Worm (Caenorhabditis elegans) whole organism, late embryonic: ENCODE data around the gene rpoa-12.

Experiments
- K02D7.2 ChIP-seq: sonication (generic microtip); optimal IDR thresholded peaks from 2 replicates; lab custom pipeline; 2017; ENCODE audit warnings: mild to moderate bottlenecking, missing genetic modification characterization, missing compliant biosample characterization
- K09A11.1 ChIP-seq: sonication (generic microtip); optimal IDR thresholded peaks from 2 replicates; lab custom pipeline; 2017; ENCODE audit warnings: antibody characterized with exemption, mild to moderate bottlenecking, missing genetic modification characterization, missing compliant biosample characterization; ENCODE audit not compliant: insufficient read depth
- T23F11.4 ChIP-seq: fragments of 200-800 bp; sonication (Bioruptor generic); optimal IDR thresholded peaks from 2 replicates; lab custom pipeline; 2018; ENCODE audit warnings: mild to moderate bottlenecking, missing genetic modification characterization, missing compliant biosample characterization
- Y22D7AL.16 ChIP-seq: sonication (generic microtip); optimal IDR thresholded peaks from 2 replicates; lab custom pipeline; 2016; ENCODE audit warnings: missing genetic modification characterization, missing compliant biosample characterization
- ahr-1 ChIP-seq: sonication (generic microtip); optimal IDR thresholded peaks from 2 replicates; lab custom pipeline; 2016; ENCODE audit warnings: missing genetic modification characterization, missing compliant biosample characterization
- ama-1 ChIP-seq: fragments of 150-350 bp; optimal IDR thresholded peaks from 2 replicates; lab custom pipeline; 2014
- ceh-18 ChIP-seq: sonication (generic microtip); optimal IDR thresholded peaks from 2 replicates; lab custom pipeline; 2016; ENCODE audit warnings: missing genetic modification characterization, missing compliant biosample characterization
- ceh-2 ChIP-seq: sonication (generic microtip); optimal IDR thresholded peaks from 2 replicates; lab custom pipeline; 2016; ENCODE audit warnings: missing genotype, missing genetic modification characterization, missing compliant biosample characterization
- ceh-24 ChIP-seq: sonication (generic microtip); optimal IDR thresholded peaks from 2 replicates; lab custom pipeline; 2016; ENCODE audit warnings: mild to moderate bottlenecking, missing genetic modification characterization, missing compliant biosample characterization
- ceh-30 ChIP-seq: fragments of 150-350 bp; optimal IDR thresholded peaks from 2 replicates; lab custom pipeline; 2014; ENCODE audit warnings: missing biosample characterization, missing genetic modification characterization
- ceh-31 ChIP-seq: sonication (generic microtip); optimal IDR thresholded peaks from 2 replicates; lab custom pipeline; 2016; ENCODE audit warnings: missing genetic modification characterization, missing compliant biosample characterization
- dmd-4 ChIP-seq: sonication (generic microtip); optimal IDR thresholded peaks from 2 replicates; lab custom pipeline; 2016; ENCODE audit warnings: borderline replicate concordance, missing genetic modification characterization, missing compliant biosample characterization
- elt-2 ChIP-seq: sonication (generic microtip); optimal IDR thresholded peaks from 2 replicates; lab custom pipeline; 2016; ENCODE audit warnings: missing genetic modification reagents, missing genetic modification characterization, missing compliant biosample characterization
- ets-4 ChIP-seq: sonication (generic microtip); optimal IDR thresholded peaks from 2 replicates; lab custom pipeline; 2016; ENCODE audit warnings: missing genetic modification characterization, missing compliant biosample characterization
- eyg-1 ChIP-seq: sonication (generic microtip); optimal IDR thresholded peaks from 2 replicates; lab custom pipeline; 2016; ENCODE audit warnings: missing genotype, missing genetic modification characterization, missing compliant biosample characterization
- fax-1 ChIP-seq: sonication (generic microtip); optimal IDR thresholded peaks from 2 replicates; lab custom pipeline; 2016; ENCODE audit warnings: missing genotype, missing genetic modification characterization, missing compliant biosample characterization
- fkh-10 ChIP-seq: fragments of 150-350 bp; optimal IDR thresholded peaks from 2 replicates; lab custom pipeline; 2014; ENCODE audit warnings: missing biosample characterization, missing genetic modification reagents, missing genetic modification characterization
- gmeb-2 ChIP-seq: sonication (generic microtip); optimal IDR thresholded peaks from 2 replicates; lab custom pipeline; 2016; ENCODE audit warnings: missing genetic modification characterization, inconsistent platforms, missing compliant biosample characterization
- hlh-13 ChIP-seq: fragments of 200-800 bp; sonication (Bioruptor generic); optimal IDR thresholded peaks from 2 replicates; lab custom pipeline; 2018; ENCODE audit warnings: mild to moderate bottlenecking, missing genetic modification characterization, missing compliant biosample characterization
- hlh-30 ChIP-seq: sonication (generic microtip); optimal IDR thresholded peaks from 2 replicates; lab custom pipeline; 2017; ENCODE audit warnings: antibody characterized with exemption, missing genetic modification characterization, missing compliant biosample characterization; ENCODE audit not compliant: insufficient read depth
- hlh-6 ChIP-seq: sonication (generic microtip); optimal IDR thresholded peaks from 2 replicates; lab custom pipeline; 2016; ENCODE audit warnings: missing genotype, missing genetic modification characterization, missing compliant biosample characterization
- lin-11 ChIP-seq: fragments of 200-800 bp; sonication (Bioruptor generic); optimal IDR thresholded peaks from 2 replicates; lab custom pipeline; 2018; ENCODE audit warnings: mild to moderate bottlenecking, missing genetic modification characterization, missing compliant biosample characterization
- mec-3 ChIP-seq: sonication (generic microtip); optimal IDR thresholded peaks from 2 replicates; lab custom pipeline; 2016; ENCODE audit warnings: borderline replicate concordance, missing genetic modification characterization, missing compliant biosample characterization
- nfya-1 ChIP-seq: sonication (generic microtip); optimal IDR thresholded peaks from 2 replicates; lab custom pipeline; 2017; ENCODE audit warnings: missing genetic modification characterization, mild to moderate bottlenecking, missing compliant biosample characterization, antibody characterized with exemption, moderate library complexity
- nhr-11 ChIP-seq: fragments of 150-350 bp; optimal IDR thresholded peaks from 2 replicates; lab custom pipeline; 2014; ENCODE audit warnings: missing biosample characterization, missing genetic modification characterization
- npax-4 ChIP-seq: sonication (generic microtip); optimal IDR thresholded peaks from 2 replicates; lab custom pipeline; 2016; ENCODE audit warnings: missing genetic modification characterization, missing compliant biosample characterization
- pag-3 ChIP-seq: sonication (generic microtip); optimal IDR thresholded peaks from 2 replicates; lab custom pipeline; 2016; ENCODE audit warnings: missing compliant biosample characterization, missing genetic modification characterization, borderline replicate concordance
- pha-4 ChIP-seq: fragments of 150-350 bp; optimal IDR thresholded peaks from 2 replicates; lab custom pipeline; 2018; ENCODE audit warnings: missing biosample characterization, missing genetic modification reagents, missing genetic modification characterization
- ref-2 ChIP-seq: sonication (generic microtip); optimal IDR thresholded peaks from 2 replicates; lab custom pipeline; 2016; ENCODE audit warnings: missing genetic modification characterization, missing compliant biosample characterization
- sdc-2 ChIP-seq: sonication (generic microtip); optimal IDR thresholded peaks from 2 replicates; lab custom pipeline; 2016; ENCODE audit warnings: missing genotype, missing genetic modification characterization, missing compliant biosample characterization
- sox-2 ChIP-seq: fragments of 200-800 bp; sonication (Bioruptor generic); IDR thresholded peaks from 2 replicates; pipeline ENCODE4 v1.3.6; 2022; ENCODE audit warnings: missing genetic modification reagents, missing genetic modification characterization, missing compliant biosample characterization
- sox-4 ChIP-seq: sonication (generic microtip); optimal IDR thresholded peaks from 2 replicates; lab custom pipeline; 2017; ENCODE audit warnings: mild to moderate bottlenecking, missing genetic modification characterization, inconsistent platforms, missing compliant biosample characterization
- unc-3 ChIP-seq, 2 experiments: fragments of 200-800 bp in 1 of 2; sonication (Bioruptor generic) in 1 of 2; sonication (generic microtip) in 1 of 2; conservative IDR thresholded peaks in 1 of 2; optimal IDR thresholded peaks in 1 of 2; 2 replicates each; pipeline versions ENCODE4 v1.3.6 to Lab custom; 2016 to 2022; ENCODE audit warnings: missing compliant biosample characterization in 2 of 2, missing genetic modification characterization in 2 of 2, missing genetic modification reagents in 1 of 2
- unc-42 ChIP-seq: sonication (generic microtip); optimal IDR thresholded peaks from 2 replicates; lab custom pipeline; 2016; ENCODE audit warnings: missing genotype, missing genetic modification characterization, missing compliant biosample characterization
- unc-55 ChIP-seq: sonication (generic microtip); optimal IDR thresholded peaks from 2 replicates; lab custom pipeline; 2017; ENCODE audit warnings: missing biosample characterization, missing genetic modification reagents, missing genetic modification characterization

rpoa-12 gene

DNA sequence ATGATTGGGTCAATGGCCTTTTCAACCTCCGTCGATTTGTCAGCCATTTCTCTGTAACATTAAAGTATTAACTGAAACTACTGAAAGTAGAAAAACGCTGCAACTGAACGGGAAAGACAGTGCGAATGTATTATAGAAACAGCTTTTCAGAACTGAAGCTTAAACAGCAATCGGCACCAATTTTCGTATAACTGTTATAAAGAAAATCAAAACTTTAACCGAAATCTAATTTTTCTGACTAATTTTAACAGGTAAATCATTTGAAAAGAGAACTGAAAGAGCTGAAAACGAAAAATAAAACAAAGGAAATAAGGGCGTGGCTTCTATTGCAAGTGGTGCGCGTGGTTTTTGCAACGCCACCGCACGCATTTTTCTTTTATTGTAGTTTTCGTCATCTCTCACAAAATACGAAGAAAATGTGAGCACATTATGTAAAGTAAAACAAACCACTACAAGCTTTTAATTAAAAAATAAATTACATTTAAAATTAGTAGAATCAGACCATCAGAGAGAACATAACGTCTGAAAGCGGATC is 1.9 kb upstream of the rpoa-12 start, which contains the start of gene rrsr-1 (continued):
- TF ChIP-seq ets-4 (no peak), lin-11 (no peak), pag-3 (tag; lab: Kevin White, UChicago) (no peak), unc-55 (GFP tag; lab: Kevin White, UChicago) (no peak), npax-4 (tag; lab: Kevin White, UChicago) (no peak), mec-3 (tag; lab: Kevin White, UChicago) (no peak), hlh-6 (tag; lab: Kevin White, UChicago) (no peak), nfya-1 (peak; percentile 44), K02D7.2 (tag; lab: Kevin White, UChicago) (no peak), dmd-4 (no peak), ama-1 (lab: Kevin White, UChicago) (no peak), fax-1 (tag; lab: Kevin White, UChicago) (no peak)

DNA sequence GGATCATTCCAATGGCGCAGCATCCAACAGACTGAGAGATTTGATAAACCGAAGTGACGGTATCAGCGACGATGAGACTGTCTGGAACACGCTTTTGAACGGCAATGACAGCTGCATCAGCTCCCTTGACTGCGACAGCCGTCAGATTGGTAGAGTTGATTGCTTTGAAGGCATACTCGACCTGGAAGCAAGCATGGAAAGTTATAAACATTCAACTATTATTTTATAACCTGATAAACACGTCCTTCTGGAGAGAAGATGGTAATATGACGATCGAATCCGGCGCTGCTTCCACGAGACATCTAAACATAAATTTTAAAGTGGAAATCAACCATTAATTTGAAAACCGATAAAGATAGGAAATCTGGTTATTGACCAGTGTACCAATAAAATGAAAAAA is 787 bp downstream of the rpoa-12 start, which contains the start of gene pas-1:
Gene pas-1 (minus strand): TSS at position 302 of the 400 bp plus-strand sequence.
- TF ChIP-seq nhr-11 (tag; lab: Kevin White, UChicago) (no peak), ref-2 (tag; lab: Kevin White, UChicago) (no peak), sox-4 (tag; lab: Kevin White, UChicago) (no peak), dmd-4 (no peak), gmeb-2 (no peak), eyg-1 (tag; lab: Kevin White, UChicago) (no peak)
- TF ChIP-seq, all 69 proteins: peak for 0

DNA sequence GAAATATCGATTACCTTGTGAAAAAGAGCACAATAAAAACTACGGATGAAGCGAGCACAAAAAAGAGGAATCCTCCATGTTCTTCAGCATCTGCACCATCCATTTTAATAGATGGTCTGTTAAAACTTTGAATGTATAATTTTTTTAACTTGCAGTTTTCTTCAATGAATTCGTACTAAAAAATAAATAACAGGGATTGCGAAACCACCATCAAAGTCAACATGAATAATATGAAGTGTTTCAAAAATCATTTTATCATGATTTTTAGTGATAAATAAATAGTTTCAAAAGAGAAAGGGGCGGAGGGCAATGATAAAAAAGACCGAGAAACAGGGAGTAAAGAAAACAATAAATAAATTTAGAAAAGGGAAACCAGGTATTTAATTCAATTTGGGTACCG is 1.8 kb downstream of the rpoa-12 start, which contains the start of gene dhs-22:
Gene dhs-22 (minus strand): TSS at position 116 of the 400 bp plus-strand sequence.
- no peak for TF ChIP-seq K09A11.1 (tag; lab: Kevin White, UChicago)
- TF ChIP-seq ceh-30 (tag; lab: Kevin White, UChicago): no peak
- no peak for TF ChIP-seq ceh-18 (tag; lab: Kevin White, UChicago)
- no peak for TF ChIP-seq pag-3 (tag; lab: Kevin White, UChicago)
- TF ChIP-seq mec-3 (tag; lab: Kevin White, UChicago): no peak
- no peak for TF ChIP-seq ahr-1 (tag; lab: Kevin White, UChicago)
- TF ChIP-seq unc-55 (GFP tag; lab: Kevin White, UChicago): no peak
- TF ChIP-seq, all 69 proteins: peak for 0

DNA sequence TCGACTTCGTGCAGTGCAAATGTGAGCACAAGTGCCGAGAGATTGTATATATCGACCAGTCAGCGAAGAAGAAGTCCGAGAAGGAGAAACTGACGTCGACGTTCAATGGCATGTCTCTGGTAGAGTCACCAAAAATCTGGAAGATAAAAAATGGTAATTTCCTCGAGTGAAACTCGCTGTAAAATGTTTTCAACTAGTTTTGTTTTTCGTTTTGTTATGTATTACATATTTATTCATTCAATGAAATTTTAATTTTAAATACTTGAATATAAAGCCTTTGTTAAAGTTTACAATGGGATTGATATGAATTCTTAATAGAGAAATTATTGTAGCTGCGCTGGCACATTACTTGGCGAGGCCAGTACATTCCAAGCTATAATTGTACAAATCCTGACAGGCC is 3.2 kb downstream of the rpoa-12 start:
- no peak for TF ChIP-seq T23F11.4
- TF ChIP-seq fkh-10 (GFP tag; lab: Kevin White, UChicago): no peak
- no peak for TF ChIP-seq elt-2 (tag; lab: Kevin White, UChicago)
- no peak for TF ChIP-seq pha-4

DNA sequence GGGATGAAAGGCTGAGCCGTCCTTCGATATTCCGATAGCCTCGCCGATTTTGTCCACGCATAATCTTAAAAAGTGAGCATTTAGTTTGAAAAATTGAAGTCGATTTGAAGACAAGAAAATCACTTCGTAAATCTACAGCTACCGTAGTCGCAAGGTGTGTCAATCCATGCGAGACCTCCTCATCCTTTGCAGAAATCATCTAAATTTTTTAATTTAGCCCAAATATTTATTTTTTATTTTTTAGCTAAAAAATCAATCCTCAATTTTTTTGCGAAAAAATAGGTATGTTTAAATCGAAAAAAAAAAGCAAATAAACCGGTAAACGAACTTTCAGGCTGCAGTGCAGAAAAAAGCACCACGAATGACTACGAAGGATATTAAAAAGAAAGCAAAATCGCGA is 5.4 kb downstream of the rpoa-12 start, which contains the start of the genes nxf-2 and set-31:
Gene nxf-2 (minus strand): TSS at position 101 of the 400 bp plus-strand sequence.
Gene set-31 (plus strand): TSS at position 169 of the 400 bp plus-strand sequence.
- no peak for TF ChIP-seq ceh-18 (tag; lab: Kevin White, UChicago)
- TF ChIP-seq unc-3 (GFP tag; conservative IDR thresholded peaks at IDR 0.05; lab: Robert Waterston, UW): no peak
- no peak for TF ChIP-seq unc-3 (tag; optimal IDR thresholded peaks at IDR 0.05; lab: Kevin White, UChicago)
- no peak for TF ChIP-seq ceh-24
- TF ChIP-seq npax-4 (tag; lab: Kevin White, UChicago): no peak
- TF ChIP-seq ceh-2 (tag; lab: Kevin White, UChicago): no peak
- no peak for TF ChIP-seq ama-1 (lab: Kevin White, UChicago)
- TF ChIP-seq ets-4: no peak
- no peak for TF ChIP-seq sox-2 (GFP tag; lab: Robert Waterston, UW)

DNA sequence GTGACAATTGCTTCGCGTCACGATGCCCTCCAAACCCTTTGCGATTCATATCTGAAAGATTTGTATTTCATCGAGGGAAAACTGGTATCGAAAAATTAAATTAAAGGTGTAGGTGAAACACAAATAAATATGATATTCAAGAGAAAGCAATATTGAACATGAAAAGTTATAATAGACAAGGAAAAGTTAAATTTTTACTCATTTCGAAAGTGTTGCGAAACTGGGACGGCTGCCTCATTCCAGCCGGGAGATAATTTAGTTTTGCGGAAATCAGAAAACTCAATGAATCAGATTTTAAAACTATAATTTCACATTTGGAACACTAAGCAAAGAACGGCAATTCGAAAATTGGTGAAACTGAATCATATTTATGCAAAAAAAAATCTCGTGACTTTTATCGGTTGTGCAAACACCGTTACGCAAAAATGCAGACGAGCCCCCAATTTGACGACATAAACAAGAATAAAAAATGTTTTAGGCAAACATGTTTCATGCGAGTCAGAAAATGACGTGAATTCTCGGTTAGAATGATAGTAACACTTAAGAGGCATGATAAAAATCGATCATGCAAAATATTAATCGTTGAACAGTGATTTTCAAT is 8.0 kb downstream of the rpoa-12 start, which contains the start of the genes nxf-1 and C15H11.11:
Gene nxf-1 (minus strand): TSS at position 51 of the 601 bp plus-strand sequence.
Gene C15H11.11 (plus strand): TSS at position 536 of the 601 bp plus-strand sequence.
- TF ChIP-seq unc-42 (peak; percentile 17), Y22D7AL.16 (tag; lab: Kevin White, UChicago) (no peak), sox-2 (GFP tag; lab: Robert Waterston, UW) (no peak), ceh-31 (tag; lab: Kevin White, UChicago) (peak; percentile 6), hlh-13 (GFP tag; lab: Kevin White, UChicago) (no peak), sdc-2 (no peak), hlh-30 (tag; lab: Kevin White, UChicago) (peak; percentile 97), nfya-1 (peak; percentile 2), ceh-30 (tag; lab: Kevin White, UChicago) (peak; percentile 4), ceh-24 (no peak)
- TF ChIP-seq, all 69 proteins: peak for 5
